Fruit fly (Drosophila melanogaster): ENCODE results near the gene CG6136.

CG6136 gene

dm6 chr3R:15371833-15372232 is at the start of gene CG6136, which contains the start of gene Ccm3:
TSS of gene CG6136 (minus strand) at chr3R:15372212.
TSS of gene Ccm3 (plus strand) at chr3R:15371957.
- no peak for TF ChIP-seq pan (optimal IDR thresholded peaks at IDR 0.05)

DNA sequence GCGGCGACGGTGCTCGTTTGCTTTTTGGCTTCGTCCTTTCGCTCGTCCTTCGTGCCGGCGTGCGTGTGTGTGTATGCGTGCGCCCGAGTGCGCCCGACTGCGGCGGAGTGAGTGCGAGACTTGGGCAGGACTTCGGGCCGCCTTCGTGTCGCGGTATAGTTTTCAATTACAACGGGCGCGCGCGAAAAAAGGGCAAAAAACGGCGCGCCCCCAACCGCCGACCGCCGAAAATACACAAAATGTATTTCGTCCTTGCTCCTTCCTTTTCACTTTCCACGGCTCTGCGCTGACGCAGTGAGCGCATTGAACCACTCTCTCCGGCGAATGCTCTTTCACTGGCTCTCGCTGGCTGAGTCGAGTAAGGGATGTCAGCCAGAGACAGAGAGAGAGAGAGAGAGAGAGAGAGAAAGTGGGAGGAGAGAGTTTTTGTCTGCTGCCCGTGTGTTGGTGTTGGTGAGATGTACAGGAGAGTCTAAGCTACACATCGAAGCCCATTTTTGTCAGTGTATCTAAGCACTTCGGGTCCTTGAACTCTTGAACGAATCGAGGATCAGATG is 48.4 kb upstream of the CG6136 start:
- no peak for TF ChIP-seq psq (optimal IDR thresholded peaks at IDR 0.05)
- no peak for TF ChIP-seq usp (GFP tag; optimal IDR thresholded peaks at IDR 0.05)
- peak; percentile 46 for TF ChIP-seq Dll (optimal IDR thresholded peaks at IDR 0.05)

dm6 chr3R:15418824-15419530 is 47.0 kb upstream of the CG6136 start:
- TF ChIP-seq EcR (GFP tag; optimal IDR thresholded peaks at IDR 0.05) (no peak), Dll (optimal IDR thresholded peaks at IDR 0.05) (no peak), usp (GFP tag; optimal IDR thresholded peaks at IDR 0.05) (no peak), pan (optimal IDR thresholded peaks at IDR 0.05) (no peak), psq (optimal IDR thresholded peaks at IDR 0.05) (no peak), CG8478 (optimal IDR thresholded peaks at IDR 0.05) (no peak)

DNA sequence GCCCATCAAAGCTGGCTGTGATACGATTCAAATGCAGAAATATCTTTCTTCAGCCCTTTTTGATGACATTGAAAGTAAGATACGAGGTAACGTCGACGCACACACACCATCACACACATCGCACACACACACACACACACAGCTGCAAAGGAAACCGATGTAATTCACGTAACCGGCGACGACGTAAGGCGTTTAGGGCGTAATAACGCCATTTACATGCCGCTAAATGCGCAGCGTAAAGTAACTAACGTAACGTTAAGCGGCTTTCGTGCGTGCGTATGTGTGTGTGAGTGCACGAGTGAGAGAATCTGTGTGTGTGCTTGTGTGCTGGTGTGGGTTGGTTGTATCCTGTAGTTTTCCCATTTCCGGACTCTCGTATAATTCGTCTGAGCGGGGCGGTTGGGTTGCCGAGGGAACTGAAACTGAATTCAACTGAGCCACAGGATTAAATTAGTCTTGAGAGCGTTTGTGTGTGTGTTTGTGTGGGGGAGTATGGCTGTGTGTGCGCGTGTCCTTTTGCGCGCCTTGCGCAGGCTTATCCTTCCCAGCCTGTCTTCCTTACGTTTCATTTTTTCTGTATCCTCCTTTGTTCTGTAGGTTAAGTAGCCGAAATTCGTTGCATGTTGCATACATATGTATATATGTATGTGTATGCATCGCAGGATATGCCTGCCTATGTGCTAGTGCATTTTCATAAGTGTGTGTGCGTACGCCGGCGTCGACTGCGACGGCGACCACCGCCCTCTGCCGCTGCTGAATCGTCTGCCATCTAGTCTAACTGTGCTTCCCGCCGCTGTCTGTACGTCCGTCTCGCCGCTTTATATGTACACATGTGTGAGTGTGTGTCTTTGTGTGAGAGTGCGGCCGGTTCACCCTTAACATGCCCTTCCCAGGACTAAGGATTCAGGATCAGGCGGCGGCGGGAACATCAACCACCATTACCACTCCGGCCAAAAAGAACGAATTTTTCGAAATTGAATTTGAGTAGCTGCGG is 46.0 kb upstream of the CG6136 start:
- no peak for TF ChIP-seq Dll (optimal IDR thresholded peaks at IDR 0.05)
- no peak for TF ChIP-seq psq (optimal IDR thresholded peaks at IDR 0.05)
- TF ChIP-seq pan (optimal IDR thresholded peaks at IDR 0.05) = no peak
- TF ChIP-seq usp (GFP tag; optimal IDR thresholded peaks at IDR 0.05) = no peak
- TF ChIP-seq CG8478 (optimal IDR thresholded peaks at IDR 0.05) = no peak
- no peak for TF ChIP-seq EcR (GFP tag; optimal IDR thresholded peaks at IDR 0.05)

DNA sequence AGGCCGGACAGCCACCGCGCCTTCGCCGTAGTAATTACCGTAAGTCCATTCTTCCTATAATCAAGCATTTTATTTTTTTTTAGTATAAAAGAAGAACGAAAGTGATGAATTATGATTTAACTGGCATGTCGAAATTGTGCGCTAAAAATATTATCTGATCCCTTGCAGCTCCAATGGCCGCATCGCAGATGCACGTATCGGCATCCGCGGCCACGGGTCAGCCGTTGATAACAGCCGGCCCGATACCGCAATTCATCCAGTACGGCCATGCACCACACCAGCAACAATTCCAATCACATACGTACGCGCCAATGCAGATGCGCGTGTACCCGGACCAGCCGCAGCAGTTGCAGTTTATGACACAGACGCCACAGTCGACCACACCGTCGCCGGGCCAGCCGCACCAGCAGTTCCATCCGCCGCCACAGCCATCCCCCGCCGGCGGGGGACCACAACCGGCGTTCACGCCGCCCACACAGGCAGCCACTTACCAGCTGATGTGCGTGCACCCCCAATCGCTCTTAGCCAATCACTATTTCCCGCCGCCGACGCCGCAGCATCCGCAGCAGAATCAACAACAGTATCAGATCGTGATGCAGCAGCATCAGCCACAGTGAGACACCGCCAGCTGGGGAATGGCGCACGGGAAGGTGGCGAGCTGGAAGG is 43.1 kb upstream of the CG6136 start:
- TF ChIP-seq pan (optimal IDR thresholded peaks at IDR 0.05) = no peak
- TF ChIP-seq CG8478 (optimal IDR thresholded peaks at IDR 0.05) = no peak
- no peak for TF ChIP-seq usp (GFP tag; optimal IDR thresholded peaks at IDR 0.05)
- no peak for TF ChIP-seq Dll (optimal IDR thresholded peaks at IDR 0.05)
- no peak for TF ChIP-seq psq (optimal IDR thresholded peaks at IDR 0.05)
- no peak for TF ChIP-seq EcR (GFP tag; optimal IDR thresholded peaks at IDR 0.05)

DNA sequence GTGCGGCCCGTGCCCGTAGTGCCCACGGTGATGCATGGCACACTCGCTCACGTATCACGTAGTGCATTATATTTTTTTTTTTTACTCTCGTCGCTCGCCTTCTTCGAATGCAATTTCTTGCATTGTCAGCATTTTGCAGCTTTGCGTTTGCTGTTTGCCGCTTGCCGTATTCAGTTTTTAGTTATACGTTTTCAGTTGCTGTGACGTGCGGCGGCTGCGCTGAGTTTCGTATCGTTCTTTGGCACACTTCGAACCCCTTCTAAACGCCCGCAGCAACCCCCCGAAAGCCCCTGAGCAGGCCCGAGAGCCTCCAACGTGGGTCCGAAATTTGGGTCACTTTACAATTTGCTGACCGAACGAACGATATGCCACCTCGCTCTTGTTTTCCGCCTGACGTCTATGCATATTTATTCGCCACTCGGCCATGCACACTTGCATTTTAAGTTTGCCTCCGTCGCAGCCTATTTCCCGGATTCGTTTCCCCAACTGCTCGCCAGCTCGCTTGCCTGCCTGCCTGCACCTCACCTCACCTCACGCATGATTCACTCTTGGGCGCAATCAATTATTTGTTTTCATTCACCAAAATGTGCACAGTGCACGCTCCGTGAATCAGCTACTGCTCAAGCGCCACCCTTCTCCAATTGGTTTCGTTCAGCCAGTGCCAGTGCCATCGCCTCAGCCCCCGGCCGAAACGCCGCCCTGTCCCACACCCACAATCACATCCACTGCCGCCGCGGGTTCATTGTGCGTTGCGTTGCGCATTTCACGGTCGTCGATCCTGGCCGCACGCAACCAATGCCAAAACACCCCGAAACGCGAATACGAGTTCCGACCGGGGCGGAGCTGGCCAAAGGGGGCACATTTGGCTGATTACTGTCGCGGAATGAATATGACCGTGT is 38.9 kb upstream of the CG6136 start:
- TF ChIP-seq usp (GFP tag; optimal IDR thresholded peaks at IDR 0.05) (no peak), psq (optimal IDR thresholded peaks at IDR 0.05) (no peak), EcR (GFP tag; optimal IDR thresholded peaks at IDR 0.05) (no peak), Dll (optimal IDR thresholded peaks at IDR 0.05) (no peak), CG8478 (optimal IDR thresholded peaks at IDR 0.05) (no peak), pan (optimal IDR thresholded peaks at IDR 0.05) (no peak)

- TF ChIP-seq pan (optimal IDR thresholded peaks at IDR 0.05) = no peak
- TF ChIP-seq psq (optimal IDR thresholded peaks at IDR 0.05) = no peak
- TF ChIP-seq Dll (optimal IDR thresholded peaks at IDR 0.05) = no peak
- TF ChIP-seq CG8478 (optimal IDR thresholded peaks at IDR 0.05) = no peak
- no peak for TF ChIP-seq usp (GFP tag; optimal IDR thresholded peaks at IDR 0.05)
- TF ChIP-seq EcR (GFP tag; optimal IDR thresholded peaks at IDR 0.05) = no peak
Observed at dm6 chr3R:15409772-15410688, 38.0 kb upstream of the CG6136 start.

DNA sequence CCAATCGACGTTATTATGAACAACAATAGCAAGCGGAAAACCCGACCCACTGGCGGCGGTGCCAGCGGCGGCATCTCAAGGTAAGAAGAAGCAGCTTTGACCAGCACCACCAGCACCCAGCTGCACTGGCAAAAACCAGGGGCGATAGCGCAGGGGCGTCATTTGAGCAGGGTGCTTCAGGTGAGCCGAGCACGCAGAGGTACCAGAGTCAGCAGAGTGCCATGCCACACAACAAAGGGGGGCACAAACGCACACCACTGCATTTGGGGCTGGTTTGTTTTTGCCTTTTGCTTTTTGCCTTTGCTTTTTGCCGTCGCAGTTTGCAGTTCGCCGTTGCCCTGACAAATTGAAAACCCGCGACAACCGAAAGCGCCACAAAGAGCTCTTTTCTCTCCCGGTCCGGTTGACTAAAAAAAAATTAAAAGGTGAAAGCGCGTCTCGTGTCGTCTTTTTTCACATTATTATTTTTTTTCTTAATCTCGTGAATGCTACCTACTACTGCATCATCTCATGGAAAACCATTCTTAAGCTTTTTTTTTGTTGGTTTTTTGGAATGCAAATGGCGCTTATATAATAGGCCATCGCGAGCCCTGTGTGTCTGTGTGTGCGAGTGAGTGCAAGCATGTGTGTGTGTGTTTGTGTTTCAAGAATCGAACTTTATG is 37.2 kb upstream of the CG6136 start:
- no peak for TF ChIP-seq EcR (GFP tag; optimal IDR thresholded peaks at IDR 0.05)
- no peak for TF ChIP-seq pan (optimal IDR thresholded peaks at IDR 0.05)
- TF ChIP-seq psq (optimal IDR thresholded peaks at IDR 0.05) = no peak
- TF ChIP-seq Dll (optimal IDR thresholded peaks at IDR 0.05) = no peak
- no peak for TF ChIP-seq CG8478 (optimal IDR thresholded peaks at IDR 0.05)
- TF ChIP-seq usp (GFP tag; optimal IDR thresholded peaks at IDR 0.05) = no peak

DNA sequence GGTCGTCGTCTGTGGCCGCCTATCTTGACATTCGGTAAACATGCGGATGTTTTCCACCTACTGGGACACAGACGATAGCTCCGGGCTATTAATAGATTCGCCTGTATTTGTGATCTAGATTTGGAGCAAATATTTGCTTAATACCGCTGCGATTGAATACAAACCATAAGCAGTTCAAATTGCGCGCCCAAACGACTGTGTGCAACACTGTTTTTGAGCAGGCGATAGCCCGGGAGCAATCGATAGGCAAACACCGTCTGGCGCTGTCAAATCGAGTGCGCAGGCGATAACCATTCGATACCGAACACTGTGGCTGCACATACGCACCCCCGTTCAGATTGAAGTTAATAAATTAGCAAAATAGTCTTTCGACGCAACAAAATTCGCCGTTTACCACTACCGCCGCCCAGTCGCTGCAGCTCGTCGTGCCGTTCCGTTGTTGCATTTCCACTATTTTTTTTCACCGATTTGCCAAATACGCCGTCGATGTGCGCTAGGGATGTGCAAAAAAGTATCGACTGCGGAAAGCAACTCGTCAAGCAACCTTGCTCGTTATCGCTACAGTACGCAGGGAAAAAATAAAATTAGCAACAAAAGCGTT is 36.2 kb upstream of the CG6136 start, which contains the start of gene Atx2:
Atx2 (plus strand) TSS at position 293 of the 601 bp plus-strand sequence.
- TF ChIP-seq CG8478 (optimal IDR thresholded peaks at IDR 0.05) (no peak), Dll (optimal IDR thresholded peaks at IDR 0.05) (no peak), EcR (GFP tag; optimal IDR thresholded peaks at IDR 0.05) (no peak), pan (optimal IDR thresholded peaks at IDR 0.05) (no peak), psq (optimal IDR thresholded peaks at IDR 0.05) (no peak), usp (GFP tag; optimal IDR thresholded peaks at IDR 0.05) (no peak)

All from whole organism.